Worm (Caenorhabditis elegans) whole organism, L2 larva: ENCODE results near the gene klp-12.

Experiments
- lin-39 ChIP-seq: fragments of 150-350 bp; optimal IDR thresholded peaks from 2 replicates; lab custom pipeline; 2014; ENCODE audit warnings: missing biosample characterization, missing genetic modification reagents, missing genetic modification characterization
- unc-39 ChIP-seq: fragments of 150-350 bp; optimal IDR thresholded peaks from 2 replicates; lab custom pipeline; 2014; ENCODE audit warnings: missing biosample characterization, missing genetic modification characterization

DNA sequence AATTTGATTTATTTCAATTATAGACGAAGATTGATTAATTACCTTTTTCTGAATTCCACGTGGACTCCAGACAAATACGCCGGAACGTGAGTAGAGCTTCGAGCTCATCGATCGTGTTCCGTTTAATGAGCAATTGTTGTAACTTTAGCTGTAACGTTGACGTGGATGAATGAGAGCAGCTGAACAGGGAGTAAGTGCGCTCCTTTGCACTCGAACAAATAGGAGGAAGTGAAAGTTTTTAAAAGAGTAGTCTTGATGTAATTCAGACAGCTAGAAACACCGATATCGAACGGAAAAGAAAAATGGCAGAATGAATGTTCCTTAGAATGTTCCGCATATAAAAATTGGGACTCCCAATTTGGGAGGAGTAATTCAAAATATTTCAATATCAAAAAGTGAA, 12.0 kb upstream of the klp-12 start, which contains the start of gene sec-31:
- TF ChIP-seq lin-39 (tag; lab: Kevin White, UChicago): no peak
- TF ChIP-seq unc-39 (tag; lab: Kevin White, UChicago): no peak
